Fruit fly (Drosophila melanogaster) whole organism, wandering third instar larva: ENCODE data around the gene Tmtc1.

Experiments
- Abd-B ChIP-seq: fragments of >200 bp; optimal IDR thresholded peaks from 2 replicates; lab custom pipeline; 2017; ENCODE audit warnings: missing biosample characterization, missing genetic modification characterization
- CG9705 ChIP-seq: fragments of 200-800 bp; sonication (Bioruptor generic); optimal IDR thresholded peaks from 2 replicates; lab custom pipeline; 2018; ENCODE audit warnings: missing biosample characterization, mild to moderate bottlenecking, missing genetic modification characterization
- GATAd ChIP-seq: sonication (Bioruptor generic); optimal IDR thresholded peaks from 2 replicates; lab custom pipeline; 2016; ENCODE audit warnings: missing biosample characterization, missing genetic modification characterization

DNA sequence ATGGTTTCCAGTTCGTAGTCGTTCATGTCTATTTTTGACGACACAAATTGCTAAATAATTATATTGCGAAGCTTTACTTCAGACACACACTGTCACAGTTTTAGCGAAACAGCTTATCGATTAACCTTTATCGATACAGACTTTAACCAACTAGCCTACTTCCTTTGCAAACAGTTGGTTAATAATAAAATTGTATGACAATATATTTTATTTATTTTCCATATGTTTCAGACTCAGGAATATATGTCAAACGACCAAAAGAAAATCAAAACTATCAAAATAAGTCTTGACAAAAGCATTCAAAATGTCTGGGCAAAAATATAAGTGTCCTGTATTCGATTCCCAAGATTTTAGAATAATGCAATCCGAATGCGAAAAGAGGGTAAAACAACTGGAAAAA lies 29.9 kb upstream of the Tmtc1 start, which contains the start of the genes CG9962 and CG43851:
- TF ChIP-seq CG9705 (GFP tag; lab: Kevin White, UChicago) = no peak
- no peak for TF ChIP-seq GATAd (GFP tag; lab: Kevin White, UChicago)
- no peak for TF ChIP-seq Abd-B (GFP tag; lab: Kevin White, UChicago)
